Worm (Caenorhabditis elegans): ENCODE results near the gene K06H7.8.

K06H7.8 gene

ce11 chrIII:8080165-8080738, 17.8 kb downstream of the K06H7.8 start, which contains the start of the genes dcr-1 and apc-2:
Gene dcr-1, minus strand, starts transcription at chrIII:8080281.
Gene apc-2, plus strand, starts transcription at chrIII:8080629.
- TF ChIP-seq ceh-19 (GFP tag; optimal IDR thresholded peaks at IDR 0.05): no peak
- no peak for TF ChIP-seq pax-1 (tag; optimal IDR thresholded peaks at IDR 0.05)
- TF ChIP-seq ceh-24 (tag; optimal IDR thresholded peaks at IDR 0.05): no peak
- TF ChIP-seq C38D4.7 (GFP tag; optimal IDR thresholded peaks at IDR 0.05): no peak
- no peak for TF ChIP-seq npax-4 (tag; optimal IDR thresholded peaks at IDR 0.05)

ce11 chrIII:8077180-8077579, 20.8 kb downstream of the K06H7.8 start:
- TF ChIP-seq sox-2 (GFP tag; IDR thresholded peaks at IDR 0.05): no peak
- TF ChIP-seq pros-1 (tag; optimal IDR thresholded peaks at IDR 0.05): no peak
- no peak for TF ChIP-seq F13H6.1 (tag; optimal IDR thresholded peaks at IDR 0.05)
- TF ChIP-seq unc-42 (tag; optimal IDR thresholded peaks at IDR 0.05): no peak
- TF ChIP-seq ceh-2 (tag; optimal IDR thresholded peaks at IDR 0.05): no peak
- TF ChIP-seq ets-4 (tag; optimal IDR thresholded peaks at IDR 0.05): no peak
- TF ChIP-seq ceh-48 (tag; optimal IDR thresholded peaks at IDR 0.05): no peak
- TF ChIP-seq dmd-4 (tag; optimal IDR thresholded peaks at IDR 0.05; ENCODE audit: borderline replicate concordance): no peak
- TF ChIP-seq unc-86 (tag; optimal IDR thresholded peaks at IDR 0.05): no peak
- TF ChIP-seq ceh-22 (tag; optimal IDR thresholded peaks at IDR 0.05): no peak
- TF ChIP-seq nfya-1 (tag; optimal IDR thresholded peaks at IDR 0.05): no peak
- no peak for TF ChIP-seq ahr-1 (tag; optimal IDR thresholded peaks at IDR 0.05)
- TF ChIP-seq ceh-30 (tag; optimal IDR thresholded peaks at IDR 0.05): no peak
- TF ChIP-seq fkh-6 (tag; optimal IDR thresholded peaks at IDR 0.05): no peak
- no peak for TF ChIP-seq gmeb-2 (tag; optimal IDR thresholded peaks at IDR 0.05)

ce11 chrIII:8069206-8069605, 28.8 kb downstream of the K06H7.8 start:
- TF ChIP-seq K09A11.1 (tag; optimal IDR thresholded peaks at IDR 0.05; ENCODE audit: insufficient read depth): no peak
- TF ChIP-seq ceh-6 (GFP tag; optimal IDR thresholded peaks at IDR 0.05): peak; percentile 32
- no peak for TF ChIP-seq hlh-30 (tag; optimal IDR thresholded peaks at IDR 0.05; ENCODE audit: insufficient read depth)
- peak; percentile 72 for TF ChIP-seq pros-1 (tag; optimal IDR thresholded peaks at IDR 0.05)

- TF ChIP-seq rnt-1 (tag; optimal IDR thresholded peaks at IDR 0.05): no peak
- TF ChIP-seq eyg-1 (tag; optimal IDR thresholded peaks at IDR 0.05): no peak
- TF ChIP-seq ceh-22 (tag; optimal IDR thresholded peaks at IDR 0.05): no peak
- TF ChIP-seq dmd-4 (tag; optimal IDR thresholded peaks at IDR 0.05; ENCODE audit: borderline replicate concordance): no peak
- TF ChIP-seq fkh-10 (GFP tag; optimal IDR thresholded peaks at IDR 0.05): no peak
- no peak for TF ChIP-seq ceh-24 (tag; optimal IDR thresholded peaks at IDR 0.05)
- no peak for TF ChIP-seq ceh-48 (tag; optimal IDR thresholded peaks at IDR 0.05)
- TF ChIP-seq pros-1 (tag; optimal IDR thresholded peaks at IDR 0.05): no peak
- no peak for TF ChIP-seq nfya-1 (tag; optimal IDR thresholded peaks at IDR 0.05)
- TF ChIP-seq ceh-19 (GFP tag; optimal IDR thresholded peaks at IDR 0.05): no peak
- no peak for TF ChIP-seq pha-4 (tag; optimal IDR thresholded peaks at IDR 0.05)
- TF ChIP-seq ceh-45 (GFP tag; IDR thresholded peaks at IDR 0.05): no peak
These were observed 30.2 kb downstream of the K06H7.8 start for ce11 chrIII:8067798-8068197.

ce11 chrIII:8066989-8067388, 31.0 kb downstream of the K06H7.8 start, which contains the start of gene pros-1:
Gene pros-1, plus strand, starts transcription at chrIII:8067289.
- TF ChIP-seq unc-86 (tag; optimal IDR thresholded peaks at IDR 0.05) (no peak), ceh-31 (tag; optimal IDR thresholded peaks at IDR 0.05) (no peak), fax-1 (tag; optimal IDR thresholded peaks at IDR 0.05) (no peak), ceh-6 (GFP tag; optimal IDR thresholded peaks at IDR 0.05) (no peak), elt-4 (tag; optimal IDR thresholded peaks at IDR 0.05) (no peak), ceh-22 (tag; optimal IDR thresholded peaks at IDR 0.05) (no peak), sdc-2 (tag; optimal IDR thresholded peaks at IDR 0.05) (no peak)

- TF ChIP-seq nfya-1 (tag; optimal IDR thresholded peaks at IDR 0.05): peak; percentile 90
- no peak for TF ChIP-seq ahr-1 (tag; optimal IDR thresholded peaks at IDR 0.05)
These were observed 32.9 kb downstream of the K06H7.8 start for ce11 chrIII:8065101-8065500.
